Worm (Caenorhabditis elegans): ENCODE data around the gene R01E6.2.

- TF ChIP-seq ama-1 (optimal IDR thresholded peaks at IDR 0.05): no peak
- TF ChIP-seq tbx-37 (GFP tag; conservative IDR thresholded peaks at IDR 0.05): no peak
- no peak for TF ChIP-seq hmg-4 (GFP tag; optimal IDR thresholded peaks at IDR 0.05)
- no peak for TF ChIP-seq sea-1 (GFP tag; conservative IDR thresholded peaks at IDR 0.05)
- TF ChIP-seq hmbx-1 (tag; optimal IDR thresholded peaks at IDR 0.05): no peak
- TF ChIP-seq scrt-1 (GFP tag; IDR thresholded peaks at IDR 0.05): no peak
- no peak for TF ChIP-seq ceh-13 (GFP tag; optimal IDR thresholded peaks at IDR 0.05)
- TF ChIP-seq flt-1 (GFP tag; IDR thresholded peaks at IDR 0.05): no peak
- TF ChIP-seq B0310.2 (tag; optimal IDR thresholded peaks at IDR 0.05): no peak
These were observed 23.4 kb upstream of the R01E6.2 start, which contains the start of gene col-9 for ce11 chrX:13589735-13590134.

All from whole organism, early embryonic.